Fruit fly (Drosophila melanogaster) whole organism, larva: ENCODE data around the gene Obp69a.
A peak's percentile ranks its signal among the peaks of the same experiment; 100 is the strongest.

Experiments used
- noc ChIP-seq: fragments of 200-800 bp; sonication (Bioruptor generic); optimal IDR thresholded peaks from 3 replicates; lab custom pipeline; 2019; ENCODE audit warnings: missing biosample characterization, mild to moderate bottlenecking, missing genetic modification characterization, moderate library complexity

Gene Obp69a

dm6 chr3L:12395871-12396270 lies at the start of gene Obp69a:
TSS of gene Obp69a (plus strand) at chr3L:12396171.
- TF ChIP-seq noc (tag; lab: Kevin White, UChicago), result no peak

dm6 chr3L:12350307-12350706 lies 45.7 kb upstream of the Obp69a start:
- TF ChIP-seq noc (tag; lab: Kevin White, UChicago), result peak; percentile 53

DNA sequence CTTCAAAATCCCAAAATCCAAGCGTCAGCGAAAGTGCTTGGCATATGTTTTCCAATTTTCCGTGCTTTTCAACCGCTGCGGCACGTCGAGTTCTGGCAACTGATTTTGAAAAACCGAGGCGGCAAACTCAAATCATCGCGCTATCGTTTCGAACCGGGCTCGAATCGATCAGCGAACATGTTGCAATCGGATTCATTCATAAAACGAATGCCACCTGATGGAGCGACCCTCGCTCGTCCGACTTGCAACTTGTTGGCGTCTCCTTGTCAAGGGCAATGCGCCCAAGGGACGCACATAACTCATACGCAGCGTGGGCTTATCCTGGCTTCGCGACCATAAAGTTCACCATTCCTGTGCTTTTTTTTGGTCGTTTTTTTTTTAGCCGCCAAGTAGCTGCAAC lies 44.5 kb upstream of the Obp69a start, which contains the start of gene CrzR:
Gene CrzR (minus strand): TSS at position 105 of the 400 bp plus-strand sequence.
- no peak for TF ChIP-seq noc (tag; lab: Kevin White, UChicago)

dm6 chr3L:12363729-12364128 lies 32.2 kb upstream of the Obp69a start:
- TF ChIP-seq noc (tag; lab: Kevin White, UChicago), result no peak

DNA sequence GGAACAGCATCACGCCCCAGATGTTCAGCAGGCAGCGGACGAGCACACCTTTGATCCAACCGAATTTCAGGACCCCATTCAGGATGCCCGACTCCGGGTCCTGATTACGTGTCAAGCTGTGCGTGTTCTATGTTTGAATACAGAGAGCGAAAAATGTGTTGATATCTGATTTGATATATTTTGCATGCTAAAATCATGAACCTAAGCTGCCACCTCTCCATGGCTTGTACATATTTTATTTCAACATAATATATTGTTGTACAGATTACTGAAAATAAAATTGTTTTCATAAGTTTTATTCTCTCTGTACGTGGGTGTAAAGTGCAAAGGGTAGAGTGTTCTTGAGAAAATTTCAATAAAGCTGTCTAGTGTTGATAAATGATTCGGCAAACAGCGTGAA lies 21.6 kb upstream of the Obp69a start:
- TF ChIP-seq noc (tag; lab: Kevin White, UChicago), result no peak

DNA sequence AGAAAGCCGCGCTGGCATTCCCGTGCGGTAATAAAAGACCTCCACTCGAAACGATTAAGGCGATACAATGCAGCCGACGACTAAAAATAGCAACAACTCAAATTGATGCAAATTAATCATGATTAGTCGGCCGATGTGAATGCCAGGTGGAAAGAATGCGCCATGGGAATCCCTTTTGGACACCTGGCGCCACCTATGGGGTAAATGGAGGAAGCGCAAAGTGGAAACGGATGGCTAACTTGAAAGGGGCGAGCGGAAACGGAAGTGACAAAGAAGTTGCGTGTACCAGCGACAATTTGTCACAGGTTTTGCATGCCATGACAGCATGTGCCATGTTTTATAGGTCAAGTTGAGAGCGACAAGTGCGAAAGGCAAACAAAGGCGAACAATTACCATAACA lies 15.4 kb upstream of the Obp69a start:
- TF ChIP-seq noc (tag; lab: Kevin White, UChicago), result no peak

dm6 chr3L:12387063-12387462 lies 8.9 kb upstream of the Obp69a start:
- TF ChIP-seq noc (tag; lab: Kevin White, UChicago), result no peak

- TF ChIP-seq noc (tag; lab: Kevin White, UChicago), result no peak
These were observed 8.1 kb upstream of the Obp69a start for dm6 chr3L:12387898-12388297.

dm6 chr3L:12391240-12391843 lies 4.6 kb upstream of the Obp69a start, which contains the start of gene Ncc69:
TSS of gene Ncc69 (minus strand) at chr3L:12391444.
- no peak for TF ChIP-seq noc (tag; lab: Kevin White, UChicago)

DNA sequence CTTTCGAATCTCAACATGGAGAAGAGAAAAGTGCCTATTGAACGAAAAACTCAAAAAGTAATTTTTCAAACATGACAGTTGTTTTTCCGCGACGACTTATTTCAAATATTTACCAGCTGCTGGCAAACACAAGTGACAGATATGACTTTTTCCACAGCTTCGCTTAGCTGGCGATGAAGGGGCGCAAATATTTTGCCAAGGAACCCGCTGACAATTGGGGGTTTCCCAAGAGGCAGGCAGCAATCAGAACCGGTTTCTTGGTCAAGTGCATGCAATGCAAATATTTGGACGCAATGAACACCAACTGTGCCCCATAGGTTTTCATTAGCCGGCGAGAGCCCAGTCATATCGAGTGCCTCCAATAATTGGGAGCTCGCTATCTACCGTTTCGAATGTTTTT lies 3.9 kb upstream of the Obp69a start:
- no peak for TF ChIP-seq noc (tag; lab: Kevin White, UChicago)

DNA sequence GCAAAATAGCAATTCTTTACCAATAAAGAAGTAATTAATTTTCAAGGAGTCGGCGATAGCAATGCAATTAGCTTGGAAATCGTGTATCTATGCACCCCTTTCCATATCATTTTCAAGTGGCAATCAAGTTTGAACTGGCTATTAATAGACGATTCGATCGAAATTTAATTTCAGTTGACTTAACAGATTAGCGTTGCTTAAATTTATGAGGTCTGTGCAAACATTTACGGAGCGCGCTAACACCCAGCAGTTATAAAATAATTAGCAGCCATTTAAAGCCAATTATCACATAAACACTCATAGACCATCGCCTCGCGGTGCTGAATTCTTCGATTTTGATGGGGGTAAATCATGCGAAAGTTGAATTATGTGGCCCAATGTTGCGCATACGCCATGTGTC lies 3.2 kb upstream of the Obp69a start:
- TF ChIP-seq noc (tag; lab: Kevin White, UChicago), result no peak

DNA sequence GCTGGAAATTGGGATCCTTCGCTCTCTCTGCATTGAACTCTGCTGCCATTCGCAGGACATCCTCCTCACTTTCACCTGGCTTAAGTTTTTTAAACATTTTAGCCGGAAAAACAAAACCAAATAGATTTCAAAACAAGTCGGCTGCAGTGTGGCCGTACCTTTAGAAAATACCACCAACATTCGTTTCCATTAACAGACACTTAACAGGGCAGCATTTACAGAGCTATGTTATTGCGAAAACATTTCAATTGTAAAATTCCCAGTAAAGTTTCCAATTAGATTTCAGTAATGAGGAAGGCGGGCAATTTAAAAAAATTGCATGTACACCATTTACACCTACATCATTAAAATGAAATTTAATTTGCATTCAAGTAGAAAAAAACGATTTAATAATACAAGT lies 3.2 kb downstream of the Obp69a start, which contains the start of gene CG32104:
Gene CG32104 (minus strand): TSS at position 152 of the 400 bp plus-strand sequence.
- TF ChIP-seq noc (tag; lab: Kevin White, UChicago), result no peak

DNA sequence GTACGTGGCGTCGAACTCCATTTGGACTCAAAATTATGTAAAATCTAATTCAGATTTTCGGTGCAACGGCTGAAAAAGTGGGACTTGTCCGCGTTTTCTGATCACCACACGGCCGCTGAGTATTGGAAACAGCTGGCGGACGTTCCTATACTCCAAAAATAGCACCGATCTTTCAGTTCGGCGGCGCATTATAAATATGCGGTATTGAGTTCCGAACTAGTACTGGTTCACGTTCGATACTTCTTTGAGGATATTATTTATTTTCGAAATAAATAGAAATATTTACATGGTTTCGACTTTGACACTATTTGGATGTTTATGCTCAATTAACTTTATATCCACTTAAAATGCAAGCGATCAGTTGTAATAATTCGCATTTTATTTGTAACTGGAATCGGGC lies 5.8 kb downstream of the Obp69a start, which contains the start of gene Smyd4-2:
Gene Smyd4-2 (minus strand): TSS at position 136 of the 400 bp plus-strand sequence.
- no peak for TF ChIP-seq noc (tag; lab: Kevin White, UChicago)

DNA sequence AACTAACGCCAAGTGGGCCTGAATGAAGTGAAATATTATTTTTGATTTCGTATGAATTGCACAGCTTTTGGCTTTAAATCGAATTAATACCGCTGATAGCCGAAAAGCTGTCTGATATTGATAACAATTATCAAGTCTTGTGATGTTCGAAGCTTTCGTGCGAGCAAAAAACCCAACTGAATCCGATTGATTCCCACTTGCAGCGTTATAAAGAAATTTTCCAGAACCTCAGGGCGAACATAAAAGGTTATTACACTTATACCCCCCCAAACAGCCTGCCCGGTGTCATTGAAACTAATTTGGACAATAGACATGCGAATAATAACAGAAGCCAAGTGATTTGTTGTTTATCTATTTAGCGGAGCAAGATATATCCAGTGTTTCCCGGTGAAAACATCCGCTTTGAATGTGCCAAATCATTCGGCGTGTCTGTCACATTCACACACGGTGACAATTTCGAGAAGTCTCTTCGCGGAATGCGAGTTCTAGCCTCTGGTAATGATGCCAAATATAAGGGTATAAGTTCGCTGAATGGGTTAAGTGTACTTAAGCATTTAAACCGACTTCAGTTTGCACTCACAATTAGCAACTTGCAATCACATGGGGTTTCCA lies 10.0 kb downstream of the Obp69a start:
- no peak for TF ChIP-seq noc (tag; lab: Kevin White, UChicago)

DNA sequence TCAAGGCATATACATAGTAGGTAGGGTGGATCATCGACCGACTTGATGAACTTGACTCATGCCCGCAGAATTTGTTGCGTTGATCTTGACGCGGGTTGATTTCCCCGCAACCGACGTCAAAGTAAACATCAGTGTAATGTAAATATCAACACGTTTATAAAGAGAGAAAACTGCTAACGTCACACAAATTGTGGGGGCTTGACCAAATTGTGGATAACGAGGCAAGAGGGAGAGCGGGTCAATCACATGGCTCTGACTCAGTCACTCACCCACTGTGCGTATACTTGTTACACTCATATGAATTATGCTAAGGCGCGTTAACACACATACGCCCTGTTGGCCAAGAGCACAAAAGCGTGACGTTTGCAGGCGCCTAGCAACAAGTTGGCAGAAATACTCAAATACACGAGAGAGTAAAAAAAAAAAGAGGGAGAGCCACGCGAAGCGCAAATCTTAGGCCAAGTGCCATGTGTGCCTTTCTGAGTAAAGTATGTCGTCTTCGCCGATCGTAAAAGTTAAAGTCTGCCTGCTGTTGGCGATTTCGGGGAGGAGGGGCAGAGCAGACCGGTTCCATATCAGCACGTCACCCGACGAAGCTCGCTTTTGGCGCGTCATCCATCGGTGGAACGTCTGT lies 11.1 kb downstream of the Obp69a start:
- TF ChIP-seq noc (tag; lab: Kevin White, UChicago), result peak; percentile 67

- TF ChIP-seq noc (tag; lab: Kevin White, UChicago), result no peak
These were observed 11.8 kb downstream of the Obp69a start for dm6 chr3L:12407779-12408178.
